Worm (Caenorhabditis elegans) whole organism, midembryonic: ENCODE measurements around the gene F23D12.10.

Experiments used
- T22C8.4 ChIP-seq: fragments of 200-800 bp; sonication (Bioruptor generic); IDR thresholded peaks from 2 replicates; pipeline ENCODE4 v1.3.6; 2022; ENCODE audit warnings: missing genetic modification characterization, missing compliant biosample characterization
- flt-1 ChIP-seq: fragments of 200-800 bp; sonication (Bioruptor generic); IDR thresholded peaks from 2 replicates; pipeline ENCODE4 v1.3.6; 2022; ENCODE audit warnings: missing genetic modification characterization, missing compliant biosample characterization
- klf-2 ChIP-seq: fragments of 200-800 bp; sonication (Bioruptor generic); conservative IDR thresholded peaks from 2 replicates; pipeline ENCODE4 v1.3.6; 2022; ENCODE audit warnings: missing genetic modification reagents, missing genetic modification characterization, missing compliant biosample characterization
- ref-1 ChIP-seq: fragments of 200-800 bp; sonication (Bioruptor generic); conservative IDR thresholded peaks from 2 replicates; pipeline ENCODE4 v1.3.6; 2022; ENCODE audit warnings: missing genetic modification reagents, missing genetic modification characterization, missing compliant biosample characterization
- ztf-23 ChIP-seq: fragments of 200-800 bp; sonication (Bioruptor generic); IDR thresholded peaks from 2 replicates; pipeline ENCODE4 v1.3.6; 2022; ENCODE audit warnings: missing genetic modification reagents, missing genetic modification characterization, missing compliant biosample characterization

DNA sequence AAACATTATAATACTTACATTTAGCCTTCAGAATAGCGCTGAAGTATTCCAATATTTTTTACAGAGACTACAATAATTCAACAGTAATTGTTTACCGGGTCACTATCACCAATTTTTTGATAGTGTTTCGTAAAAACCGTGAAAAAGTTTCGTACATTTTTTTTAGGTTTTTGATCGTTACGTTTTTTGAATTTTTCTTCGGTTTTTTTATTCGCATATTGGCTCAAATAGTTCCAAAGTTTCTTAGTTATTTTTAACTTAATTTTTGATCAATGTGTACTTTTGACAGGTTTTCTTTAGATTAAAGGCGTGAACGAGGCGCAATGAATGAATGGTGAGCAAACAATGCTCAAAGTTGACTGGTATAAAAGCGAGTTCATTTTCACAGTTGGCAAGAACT is 7.6 kb upstream of the F23D12.10 start, which contains the start of gene fipr-3:
- TF ChIP-seq ztf-23 (GFP tag; lab: Robert Waterston, UW) (no peak), flt-1 (GFP tag; lab: Robert Waterston, UW) (no peak), T22C8.4 (no peak), ref-1 (no peak), klf-2 (no peak)
